Worm (Caenorhabditis elegans) whole organism, L2 larva: ENCODE data around the gene nlp-43.

Experiments
- C34F6.9 ChIP-seq: fragments of 150-350 bp; optimal IDR thresholded peaks from 2 replicates; lab custom pipeline; 2014; ENCODE audit warnings: missing biosample characterization, missing genetic modification characterization
- F13H6.1 ChIP-seq: sonication (generic microtip); optimal IDR thresholded peaks from 2 replicates; lab custom pipeline; 2016; ENCODE audit warnings: missing genetic modification characterization, missing compliant biosample characterization
- R02D3.7 ChIP-seq: fragments of 150-350 bp; optimal IDR thresholded peaks from 2 replicates; lab custom pipeline; 2014; ENCODE audit warnings: missing biosample characterization, missing genetic modification characterization
- Y55F3AM.14 ChIP-seq: fragments of 200-800 bp; sonication (Bioruptor generic); optimal IDR thresholded peaks from 2 replicates; lab custom pipeline; 2018; ENCODE audit warnings: mild to moderate bottlenecking, missing genetic modification characterization, missing compliant biosample characterization
- alr-1 ChIP-seq: fragments of 150-350 bp; optimal IDR thresholded peaks from 2 replicates; lab custom pipeline; 2014; ENCODE audit warnings: missing biosample characterization, missing genetic modification characterization
- blmp-1 ChIP-seq: sonication (generic microtip); optimal IDR thresholded peaks from 2 replicates; lab custom pipeline; 2017; ENCODE audit warnings: missing genetic modification characterization, mild to moderate bottlenecking, missing compliant biosample characterization, antibody characterized with exemption, moderate library complexity; ENCODE audit not compliant: insufficient read depth
- crh-2 ChIP-seq: sonication (generic microtip); optimal IDR thresholded peaks from 2 replicates; lab custom pipeline; 2017; ENCODE audit warnings: missing biosample characterization, missing genetic modification characterization
- dmd-4 ChIP-seq: sonication (generic microtip); optimal IDR thresholded peaks from 2 replicates; lab custom pipeline; 2017; ENCODE audit warnings: missing biosample characterization, missing genetic modification characterization
- elt-1 ChIP-seq: fragments of 150-350 bp; optimal IDR thresholded peaks from 2 replicates; lab custom pipeline; 2014; ENCODE audit warnings: missing biosample characterization, missing genetic modification characterization
- elt-3 ChIP-seq: sonication (generic microtip); optimal IDR thresholded peaks from 2 replicates; lab custom pipeline; 2017; ENCODE audit warnings: missing biosample characterization, missing genetic modification characterization
- fos-1 ChIP-seq: fragments of 150-350 bp; optimal IDR thresholded peaks from 2 replicates; lab custom pipeline; 2014; ENCODE audit warnings: missing biosample characterization, missing genetic modification characterization
- gmeb-1 ChIP-seq: fragments of 150-350 bp; optimal IDR thresholded peaks from 2 replicates; lab custom pipeline; 2014; ENCODE audit warnings: missing biosample characterization, missing genetic modification characterization
- lin-11 ChIP-seq: fragments of 150-350 bp; sonication (generic microtip); optimal IDR thresholded peaks from 2 replicates; lab custom pipeline; 2014; ENCODE audit warnings: missing biosample characterization, missing genetic modification characterization, inconsistent platforms, mixed read lengths
- lin-13 ChIP-seq: fragments of 150-350 bp; optimal IDR thresholded peaks from 2 replicates; lab custom pipeline; 2014; ENCODE audit warnings: missing biosample characterization, missing genetic modification reagents, missing genetic modification characterization
- mab-5 ChIP-seq: fragments of 150-350 bp; optimal IDR thresholded peaks from 2 replicates; lab custom pipeline; 2014; ENCODE audit warnings: missing biosample characterization, missing genetic modification characterization
- mbf-1 ChIP-seq: sonication (generic microtip); optimal IDR thresholded peaks from 2 replicates; lab custom pipeline; 2017; ENCODE audit warnings: missing biosample characterization, missing genetic modification characterization
- mdl-1 ChIP-seq, 2 experiments: fragments of 150-350 bp in 1 of 2; sonication (generic microtip) in 1 of 2; optimal IDR thresholded peaks; 2 replicates each; lab custom pipeline; 2017; ENCODE audit warnings: missing biosample characterization in 2 of 2, missing genetic modification characterization in 2 of 2
- nhr-10 ChIP-seq: sonication (generic microtip); optimal IDR thresholded peaks from 2 replicates; lab custom pipeline; 2017; ENCODE audit warnings: missing biosample characterization, missing genetic modification characterization
- nhr-129 ChIP-seq: fragments of 150-350 bp; optimal IDR thresholded peaks from 2 replicates; lab custom pipeline; 2014; ENCODE audit warnings: missing biosample characterization, missing genetic modification characterization
- nhr-21 ChIP-seq: fragments of 150-350 bp; optimal IDR thresholded peaks from 2 replicates; lab custom pipeline; 2014; ENCODE audit warnings: missing biosample characterization, missing genetic modification characterization
- nhr-23 ChIP-seq: fragments of 150-350 bp; optimal IDR thresholded peaks from 2 replicates; lab custom pipeline; 2014; ENCODE audit warnings: missing biosample characterization, missing genetic modification reagents, missing genetic modification characterization
- nhr-237 ChIP-seq: fragments of 150-350 bp; optimal IDR thresholded peaks from 2 replicates; lab custom pipeline; 2014; ENCODE audit warnings: missing biosample characterization, missing genetic modification characterization
- nhr-25 ChIP-seq: fragments of 150-350 bp; sonication (generic microtip); optimal IDR thresholded peaks from 3 replicates; lab custom pipeline; 2014; ENCODE audit warnings: missing biosample characterization, missing genetic modification characterization
- nhr-6 ChIP-seq: fragments of 150-350 bp; optimal IDR thresholded peaks from 2 replicates; lab custom pipeline; 2014; ENCODE audit warnings: missing biosample characterization, missing genetic modification characterization
- nhr-77 ChIP-seq: fragments of 150-350 bp; optimal IDR thresholded peaks from 2 replicates; lab custom pipeline; 2014; ENCODE audit warnings: missing biosample characterization, missing genetic modification characterization
- peb-1 ChIP-seq: fragments of 150-350 bp; optimal IDR thresholded peaks from 2 replicates; lab custom pipeline; 2014; ENCODE audit warnings: missing biosample characterization, missing genetic modification characterization
- sem-4 ChIP-seq: fragments of 150-350 bp; optimal IDR thresholded peaks from 2 replicates; lab custom pipeline; 2014; ENCODE audit warnings: missing biosample characterization, missing genetic modification reagents, missing genetic modification characterization
- skn-1 ChIP-seq: sonication (generic microtip); optimal IDR thresholded peaks from 2 replicates; lab custom pipeline; 2017; ENCODE audit warnings: missing biosample characterization, missing genetic modification characterization
- sma-3 ChIP-seq: sonication (generic microtip); optimal IDR thresholded peaks from 2 replicates; lab custom pipeline; 2016; ENCODE audit warnings: missing genetic modification reagents, missing genetic modification characterization, missing compliant biosample characterization
- sma-9 ChIP-seq, 2 experiments: fragments of 150-350 bp in 1 of 2; sonication (generic microtip) in 1 of 2; optimal IDR thresholded peaks; 2 replicates each; lab custom pipeline; 2014 to 2016; ENCODE audit warnings: missing genetic modification characterization in 2 of 2, mild to moderate bottlenecking in 1 of 2, missing biosample characterization in 1 of 2, missing compliant biosample characterization in 1 of 2, missing genetic modification reagents in 1 of 2, moderate library complexity in 1 of 2
- snpc-4 ChIP-seq: fragments of 150-350 bp; optimal IDR thresholded peaks from 2 replicates; lab custom pipeline; 2014; ENCODE audit warnings: missing biosample characterization, missing genetic modification characterization
- unc-55 ChIP-seq: fragments of 150-350 bp; sonication (generic microtip); optimal IDR thresholded peaks from 3 replicates; lab custom pipeline; 2014; ENCODE audit warnings: missing biosample characterization, missing genetic modification reagents, missing genetic modification characterization
- unc-62 ChIP-seq: fragments of 150-350 bp; optimal IDR thresholded peaks from 2 replicates; lab custom pipeline; 2014; ENCODE audit warnings: missing biosample characterization, missing genetic modification reagents, missing genetic modification characterization
- zag-1 ChIP-seq: fragments of 150-350 bp; optimal IDR thresholded peaks from 2 replicates; lab custom pipeline; 2014; ENCODE audit warnings: missing biosample characterization, missing genetic modification characterization
- ztf-4 ChIP-seq: fragments of 150-350 bp; optimal IDR thresholded peaks from 2 replicates; lab custom pipeline; 2014; ENCODE audit warnings: missing biosample characterization, missing genetic modification characterization

Gene nlp-43

ce11 chrIII:5081573-5081823, 39.3 kb downstream of the nlp-43 start, which contains the start of gene cox-6A:
TSS of gene cox-6A (plus strand) at chrIII:5081724.
- no peak for TF ChIP-seq nhr-6 (tag; lab: Kevin White, UChicago)
- TF ChIP-seq gmeb-1 (tag; lab: Kevin White, UChicago) = no peak
- TF ChIP-seq unc-62 (GFP tag; lab: Kevin White, UChicago) = no peak
- TF ChIP-seq lin-13 (GFP tag; lab: Kevin White, UChicago) = no peak
- no peak for TF ChIP-seq dmd-4 (tag; lab: Kevin White, UChicago)
- TF ChIP-seq R02D3.7 = no peak
- TF ChIP-seq nhr-10 (tag; lab: Kevin White, UChicago) = no peak
- no peak for TF ChIP-seq sem-4 (tag; lab: Kevin White, UChicago)
- TF ChIP-seq nhr-25 (tag; lab: Kevin White, UChicago) = no peak
- no peak for TF ChIP-seq sma-9 (GFP tag; optimal IDR thresholded peaks at IDR 0.05; lab: Kevin White, UChicago)
- no peak for TF ChIP-seq sma-9 (tag; optimal IDR thresholded peaks at IDR 0.05; lab: Kevin White, UChicago)
- TF ChIP-seq elt-1 (tag; lab: Kevin White, UChicago) = no peak
- no peak for TF ChIP-seq skn-1
- TF ChIP-seq nhr-23 (tag; lab: Kevin White, UChicago) = no peak
- TF ChIP-seq snpc-4 = no peak
- TF ChIP-seq lin-11 (tag; lab: Kevin White, UChicago) = no peak
- no peak for TF ChIP-seq blmp-1 (tag; lab: Kevin White, UChicago)
- no peak for TF ChIP-seq alr-1 (tag; lab: Kevin White, UChicago)
- no peak for TF ChIP-seq unc-55 (GFP tag; lab: Kevin White, UChicago)
- TF ChIP-seq crh-2 = no peak

ce11 chrIII:5083304-5083703, 41.1 kb downstream of the nlp-43 start:
- TF ChIP-seq snpc-4 = no peak
- TF ChIP-seq sma-3 (GFP tag; lab: Kevin White, UChicago) = peak; percentile 24
- peak; percentile 31 for TF ChIP-seq ztf-4 (tag; lab: Kevin White, UChicago)
- TF ChIP-seq nhr-21 (tag; lab: Kevin White, UChicago) = peak; percentile 22
- TF ChIP-seq dmd-4 (tag; lab: Kevin White, UChicago) = no peak

- TF ChIP-seq unc-55 (GFP tag; lab: Kevin White, UChicago) (peak; percentile 23), sem-4 (tag; lab: Kevin White, UChicago) (no peak)
Observed at ce11 chrIII:5085529-5085928, 43.3 kb downstream of the nlp-43 start, which contains the start of gene cah-1. TSS of gene cah-1 (minus strand) at chrIII:5085629.

ce11 chrIII:5089489-5089888, 47.3 kb downstream of the nlp-43 start:
- TF ChIP-seq unc-62 (GFP tag; lab: Kevin White, UChicago) = no peak
- TF ChIP-seq nhr-237 = no peak
- no peak for TF ChIP-seq skn-1
- TF ChIP-seq elt-3 (tag; lab: Kevin White, UChicago) = no peak
- no peak for TF ChIP-seq mab-5 (tag; lab: Kevin White, UChicago)
- TF ChIP-seq alr-1 (tag; lab: Kevin White, UChicago) = no peak
- no peak for TF ChIP-seq peb-1
- TF ChIP-seq fos-1 = peak; percentile 2
- TF ChIP-seq nhr-6 (tag; lab: Kevin White, UChicago) = no peak
- TF ChIP-seq unc-55 (GFP tag; lab: Kevin White, UChicago) = no peak
- no peak for TF ChIP-seq sem-4 (tag; lab: Kevin White, UChicago)
- TF ChIP-seq ztf-4 (tag; lab: Kevin White, UChicago) = no peak
- TF ChIP-seq nhr-25 (tag; lab: Kevin White, UChicago) = peak; percentile 37
- no peak for TF ChIP-seq nhr-129 (tag; lab: Kevin White, UChicago)
- TF ChIP-seq nhr-21 (tag; lab: Kevin White, UChicago) = peak; percentile 68
- no peak for TF ChIP-seq C34F6.9
- no peak for TF ChIP-seq nhr-77 (tag; lab: Kevin White, UChicago)
- TF ChIP-seq sma-9 (GFP tag; optimal IDR thresholded peaks at IDR 0.05; lab: Kevin White, UChicago) = peak; percentile 77
- no peak for TF ChIP-seq sma-9 (tag; optimal IDR thresholded peaks at IDR 0.05; lab: Kevin White, UChicago)
- no peak for TF ChIP-seq snpc-4
- TF ChIP-seq lin-13 (GFP tag; lab: Kevin White, UChicago) = no peak
- no peak for TF ChIP-seq Y55F3AM.14 (GFP tag; lab: Kevin White, UChicago)
- TF ChIP-seq F13H6.1 (tag; lab: Kevin White, UChicago) = no peak
- no peak for TF ChIP-seq zag-1 (tag; lab: Kevin White, UChicago)
- TF ChIP-seq R02D3.7 = no peak
- no peak for TF ChIP-seq mdl-1 (tag; optimal IDR thresholded peaks at IDR 0.05; lab: Kevin White, UChicago)
- TF ChIP-seq mbf-1 (tag; lab: Kevin White, UChicago) = no peak
- TF ChIP-seq, all 48 proteins: peak for 4
